Fruit fly (Drosophila melanogaster): ENCODE results near the gene mTerf5.

dm6 chr3R:18255281-18255680 is 31.8 kb upstream of the mTerf5 start, which contains the start of the genes Ada2a, Polr2D, Tgs1 and moi:
- TF ChIP-seq Hr39 (GFP tag; optimal IDR thresholded peaks at IDR 0.05) (no peak), Eip93F (GFP tag; optimal IDR thresholded peaks at IDR 0.05) (no peak), svp (GFP tag) (no peak), CG9139 (GFP tag; optimal IDR thresholded peaks at IDR 0.05) (no peak), cyc (GFP tag; optimal IDR thresholded peaks at IDR 0.05) (no peak), CG31627 (GFP tag; optimal IDR thresholded peaks at IDR 0.05) (no peak), Eip75B (GFP tag; optimal IDR thresholded peaks at IDR 0.05) (no peak), ss (GFP tag; optimal IDR thresholded peaks at IDR 0.05) (no peak), Hr38 (GFP tag; optimal IDR thresholded peaks at IDR 0.05) (no peak), CG11902 (GFP tag; optimal IDR thresholded peaks at IDR 0.05) (no peak), Hr4 (GFP tag; optimal IDR thresholded peaks at IDR 0.05) (no peak)

All from whole organism, prepupa.